Worm (Caenorhabditis elegans): ENCODE measurements around the gene nhr-141.

ce11 chrV:7402355-7402754 is 42.1 kb upstream of the nhr-141 start, which contains the start of gene srj-13:
- TF ChIP-seq hmbx-1 (tag; optimal IDR thresholded peaks at IDR 0.05) (no peak), pes-1 (GFP tag; IDR thresholded peaks at IDR 0.05) (no peak), ama-1 (optimal IDR thresholded peaks at IDR 0.05) (no peak), B0310.2 (tag; optimal IDR thresholded peaks at IDR 0.05) (no peak)

Measured in whole organism, early embryonic.